Worm (Caenorhabditis elegans) whole organism, late embryonic: Measurements from ENCODE around the gene skpo-2.

Source experiments
- C08G9.2 ChIP-seq: sonication (generic microtip); optimal IDR thresholded peaks from 2 replicates; lab custom pipeline; 2016; ENCODE audit warnings: mild to moderate bottlenecking, missing genetic modification characterization, moderate library complexity, missing compliant biosample characterization
- C38D4.7 ChIP-seq: fragments of 200-800 bp; sonication (Bioruptor generic); optimal IDR thresholded peaks from 2 replicates; lab custom pipeline; 2018; ENCODE audit warnings: mild to moderate bottlenecking, missing genetic modification characterization, moderate library complexity, missing compliant biosample characterization
- F13H6.1 ChIP-seq: sonication (generic microtip); optimal IDR thresholded peaks from 2 replicates; lab custom pipeline; 2016; ENCODE audit warnings: missing genetic modification characterization, missing compliant biosample characterization
- K02D7.2 ChIP-seq: sonication (generic microtip); optimal IDR thresholded peaks from 2 replicates; lab custom pipeline; 2017; ENCODE audit warnings: mild to moderate bottlenecking, missing genetic modification characterization, missing compliant biosample characterization
- K09A11.1 ChIP-seq: sonication (generic microtip); optimal IDR thresholded peaks from 2 replicates; lab custom pipeline; 2017; ENCODE audit warnings: antibody characterized with exemption, mild to moderate bottlenecking, missing genetic modification characterization, missing compliant biosample characterization; ENCODE audit not compliant: insufficient read depth
- T23F11.4 ChIP-seq: fragments of 200-800 bp; sonication (Bioruptor generic); optimal IDR thresholded peaks from 2 replicates; lab custom pipeline; 2018; ENCODE audit warnings: mild to moderate bottlenecking, missing genetic modification characterization, missing compliant biosample characterization
- Y22D7AL.16 ChIP-seq: sonication (generic microtip); optimal IDR thresholded peaks from 2 replicates; lab custom pipeline; 2016; ENCODE audit warnings: missing genetic modification characterization, missing compliant biosample characterization
- ahr-1 ChIP-seq: sonication (generic microtip); optimal IDR thresholded peaks from 2 replicates; lab custom pipeline; 2016; ENCODE audit warnings: missing genetic modification characterization, missing compliant biosample characterization
- ceh-14 ChIP-seq: sonication (generic microtip); optimal IDR thresholded peaks from 2 replicates; lab custom pipeline; 2016; ENCODE audit warnings: missing genotype, missing genetic modification characterization, missing compliant biosample characterization
- ceh-18 ChIP-seq: sonication (generic microtip); optimal IDR thresholded peaks from 2 replicates; lab custom pipeline; 2016; ENCODE audit warnings: missing genetic modification characterization, missing compliant biosample characterization
- ceh-24 ChIP-seq: sonication (generic microtip); optimal IDR thresholded peaks from 2 replicates; lab custom pipeline; 2016; ENCODE audit warnings: mild to moderate bottlenecking, missing genetic modification characterization, missing compliant biosample characterization
- ceh-34 ChIP-seq: sonication (generic microtip); optimal IDR thresholded peaks from 2 replicates; lab custom pipeline; 2016; ENCODE audit warnings: mild to moderate bottlenecking, missing genetic modification characterization, missing compliant biosample characterization
- ceh-45 ChIP-seq: fragments of 200-800 bp; sonication (Bioruptor generic); IDR thresholded peaks from 2 replicates; pipeline ENCODE4 v1.3.6; 2022; ENCODE audit warnings: missing genetic modification reagents, missing genetic modification characterization, missing compliant biosample characterization
- ceh-48 ChIP-seq: sonication (generic microtip); optimal IDR thresholded peaks from 2 replicates; lab custom pipeline; 2016; ENCODE audit warnings: missing genetic modification characterization, inconsistent platforms, missing compliant biosample characterization
- ceh-6 ChIP-seq: fragments of 200-800 bp; sonication (Bioruptor generic); optimal IDR thresholded peaks from 2 replicates; lab custom pipeline; 2018; ENCODE audit warnings: mild to moderate bottlenecking, missing genetic modification characterization, missing compliant biosample characterization
- ceh-9 ChIP-seq: sonication (generic microtip); optimal IDR thresholded peaks from 2 replicates; lab custom pipeline; 2016; ENCODE audit warnings: mild to moderate bottlenecking, missing genetic modification characterization, inconsistent platforms, missing compliant biosample characterization
- dmd-4 ChIP-seq: sonication (generic microtip); optimal IDR thresholded peaks from 2 replicates; lab custom pipeline; 2016; ENCODE audit warnings: borderline replicate concordance, missing genetic modification characterization, missing compliant biosample characterization
- dve-1 ChIP-seq: sonication (generic microtip); optimal IDR thresholded peaks from 2 replicates; lab custom pipeline; 2017; ENCODE audit warnings: antibody characterized with exemption, mild to moderate bottlenecking, missing genetic modification characterization, missing compliant biosample characterization
- elt-2 ChIP-seq: sonication (generic microtip); optimal IDR thresholded peaks from 2 replicates; lab custom pipeline; 2016; ENCODE audit warnings: missing genetic modification reagents, missing genetic modification characterization, missing compliant biosample characterization
- elt-4 ChIP-seq: sonication (generic microtip); optimal IDR thresholded peaks from 2 replicates; lab custom pipeline; 2016; ENCODE audit warnings: missing genetic modification characterization, missing compliant biosample characterization
- fax-1 ChIP-seq: sonication (generic microtip); optimal IDR thresholded peaks from 2 replicates; lab custom pipeline; 2016; ENCODE audit warnings: missing genotype, missing genetic modification characterization, missing compliant biosample characterization
- hlh-13 ChIP-seq: fragments of 200-800 bp; sonication (Bioruptor generic); optimal IDR thresholded peaks from 2 replicates; lab custom pipeline; 2018; ENCODE audit warnings: mild to moderate bottlenecking, missing genetic modification characterization, missing compliant biosample characterization
- hlh-6 ChIP-seq: sonication (generic microtip); optimal IDR thresholded peaks from 2 replicates; lab custom pipeline; 2016; ENCODE audit warnings: missing genotype, missing genetic modification characterization, missing compliant biosample characterization
- hlh-8 ChIP-seq: sonication (generic microtip); optimal IDR thresholded peaks from 2 replicates; lab custom pipeline; 2016; ENCODE audit warnings: missing genotype, missing genetic modification characterization, missing compliant biosample characterization
- nfya-1 ChIP-seq: sonication (generic microtip); optimal IDR thresholded peaks from 2 replicates; lab custom pipeline; 2017; ENCODE audit warnings: missing genetic modification characterization, mild to moderate bottlenecking, missing compliant biosample characterization, antibody characterized with exemption, moderate library complexity
- nhr-11 ChIP-seq: fragments of 150-350 bp; optimal IDR thresholded peaks from 2 replicates; lab custom pipeline; 2014; ENCODE audit warnings: missing biosample characterization, missing genetic modification characterization
- npax-4 ChIP-seq: sonication (generic microtip); optimal IDR thresholded peaks from 2 replicates; lab custom pipeline; 2016; ENCODE audit warnings: missing genetic modification characterization, missing compliant biosample characterization
- odd-2 ChIP-seq: sonication (generic microtip); optimal IDR thresholded peaks from 2 replicates; lab custom pipeline; 2017; ENCODE audit warnings: antibody characterized with exemption, mild to moderate bottlenecking, missing genetic modification characterization, missing compliant biosample characterization
- pha-4 ChIP-seq: fragments of 150-350 bp; optimal IDR thresholded peaks from 2 replicates; lab custom pipeline; 2018; ENCODE audit warnings: missing biosample characterization, missing genetic modification reagents, missing genetic modification characterization
- rnt-1 ChIP-seq: sonication (generic microtip); optimal IDR thresholded peaks from 2 replicates; lab custom pipeline; 2016; ENCODE audit warnings: missing genetic modification characterization, missing compliant biosample characterization
- tbx-7 ChIP-seq: sonication (generic microtip); optimal IDR thresholded peaks from 2 replicates; lab custom pipeline; 2016; ENCODE audit warnings: missing genotype, missing genetic modification characterization, missing compliant biosample characterization
- unc-3 ChIP-seq, 2 experiments: fragments of 200-800 bp in 1 of 2; sonication (Bioruptor generic) in 1 of 2; sonication (generic microtip) in 1 of 2; conservative IDR thresholded peaks in 1 of 2; optimal IDR thresholded peaks in 1 of 2; 2 replicates each; pipeline versions ENCODE4 v1.3.6 to Lab custom; 2016 to 2022; ENCODE audit warnings: missing compliant biosample characterization in 2 of 2, missing genetic modification characterization in 2 of 2, missing genetic modification reagents in 1 of 2
- unc-42 ChIP-seq: sonication (generic microtip); optimal IDR thresholded peaks from 2 replicates; lab custom pipeline; 2016; ENCODE audit warnings: missing genotype, missing genetic modification characterization, missing compliant biosample characterization
- unc-55 ChIP-seq: sonication (generic microtip); optimal IDR thresholded peaks from 2 replicates; lab custom pipeline; 2017; ENCODE audit warnings: missing biosample characterization, missing genetic modification reagents, missing genetic modification characterization
- ztf-16 ChIP-seq: sonication (generic microtip); optimal IDR thresholded peaks from 2 replicates; lab custom pipeline; 2017; ENCODE audit warnings: missing genetic modification characterization, missing compliant biosample characterization

The skpo-2 gene

ce11 chrII:3459199-3459598 is 22.9 kb upstream of the skpo-2 start:
- TF ChIP-seq dve-1 (tag; lab: Kevin White, UChicago) (peak; percentile 79), fax-1 (tag; lab: Kevin White, UChicago) (no peak)

ce11 chrII:3458209-3458608 is 21.9 kb upstream of the skpo-2 start, which contains the start of the genes C16C8.26 and C16C8.19:
Gene C16C8.26 (minus strand): TSS chrII:3458309.
Gene C16C8.19 (plus strand): TSS chrII:3458487.
- TF ChIP-seq npax-4 (tag; lab: Kevin White, UChicago) = no peak
- TF ChIP-seq rnt-1 (tag; lab: Kevin White, UChicago) = no peak
- no peak for TF ChIP-seq hlh-13 (GFP tag; lab: Kevin White, UChicago)
- no peak for TF ChIP-seq ceh-45 (GFP tag; lab: Robert Waterston, UW)
- TF ChIP-seq odd-2 = no peak
- no peak for TF ChIP-seq ceh-48 (tag; lab: Kevin White, UChicago)
- TF ChIP-seq ahr-1 = no peak
- no peak for TF ChIP-seq ceh-6
- no peak for TF ChIP-seq elt-4 (tag; lab: Kevin White, UChicago)
- no peak for TF ChIP-seq C38D4.7 (GFP tag; lab: Kevin White, UChicago)
- TF ChIP-seq K02D7.2 (tag; lab: Kevin White, UChicago) = no peak
- no peak for TF ChIP-seq unc-42 (tag; lab: Kevin White, UChicago)
- TF ChIP-seq nhr-11 = no peak
- TF ChIP-seq dve-1 (tag; lab: Kevin White, UChicago) = no peak
- no peak for TF ChIP-seq hlh-6
- no peak for TF ChIP-seq ceh-14 (tag; lab: Kevin White, UChicago)
- TF ChIP-seq ceh-24 (tag; lab: Kevin White, UChicago) = no peak
- no peak for TF ChIP-seq elt-2
- TF ChIP-seq Y22D7AL.16 (tag; lab: Kevin White, UChicago) = no peak
- no peak for TF ChIP-seq nfya-1 (tag; lab: Kevin White, UChicago)

ce11 chrII:3453521-3453920 is 17.2 kb upstream of the skpo-2 start, which contains the start of gene C16C8.11:
Gene C16C8.11 (plus strand): TSS chrII:3453708.
- TF ChIP-seq odd-2 (no peak), K02D7.2 (tag; lab: Kevin White, UChicago) (no peak), hlh-8 (tag; lab: Kevin White, UChicago) (no peak), unc-3 (GFP tag; conservative IDR thresholded peaks at IDR 0.05; lab: Robert Waterston, UW) (no peak), unc-3 (tag; optimal IDR thresholded peaks at IDR 0.05; lab: Kevin White, UChicago) (no peak), C08G9.2 (tag; lab: Kevin White, UChicago) (no peak), tbx-7 (tag; lab: Kevin White, UChicago) (no peak), F13H6.1 (no peak), unc-55 (GFP tag; lab: Kevin White, UChicago) (no peak), ceh-9 (tag; lab: Kevin White, UChicago) (no peak)

- TF ChIP-seq Y22D7AL.16 (tag; lab: Kevin White, UChicago) (no peak), C08G9.2 (tag; lab: Kevin White, UChicago) (no peak), ztf-16 (no peak), ceh-48 (tag; lab: Kevin White, UChicago) (no peak), ceh-18 (tag; lab: Kevin White, UChicago) (no peak), ceh-34 (tag; lab: Kevin White, UChicago) (no peak), nfya-1 (tag; lab: Kevin White, UChicago) (no peak), ahr-1 (no peak), K09A11.1 (no peak), pha-4 (tag; lab: Kevin White, UChicago) (no peak), T23F11.4 (GFP tag; lab: Kevin White, UChicago) (no peak), dmd-4 (no peak)
Observed at ce11 chrII:3452421-3452820, 16.1 kb upstream of the skpo-2 start, which contains the start of gene C16C8.12. Gene C16C8.12 (plus strand): TSS chrII:3452721.
